Worm (Caenorhabditis elegans) whole organism, late embryonic: ENCODE data around the gene srj-5.

Experiments
- K02D7.2 ChIP-seq: sonication (generic microtip); optimal IDR thresholded peaks from 2 replicates; lab custom pipeline; 2017; ENCODE audit warnings: mild to moderate bottlenecking, missing genetic modification characterization, missing compliant biosample characterization
- K09A11.1 ChIP-seq: sonication (generic microtip); optimal IDR thresholded peaks from 2 replicates; lab custom pipeline; 2017; ENCODE audit warnings: antibody characterized with exemption, mild to moderate bottlenecking, missing genetic modification characterization, missing compliant biosample characterization; ENCODE audit not compliant: insufficient read depth
- T23F11.4 ChIP-seq: fragments of 200-800 bp; sonication (Bioruptor generic); optimal IDR thresholded peaks from 2 replicates; lab custom pipeline; 2018; ENCODE audit warnings: mild to moderate bottlenecking, missing genetic modification characterization, missing compliant biosample characterization
- ahr-1 ChIP-seq: sonication (generic microtip); optimal IDR thresholded peaks from 2 replicates; lab custom pipeline; 2016; ENCODE audit warnings: missing genetic modification characterization, missing compliant biosample characterization
- ama-1 ChIP-seq: fragments of 150-350 bp; optimal IDR thresholded peaks from 2 replicates; lab custom pipeline; 2014
- ceh-30 ChIP-seq: fragments of 150-350 bp; optimal IDR thresholded peaks from 2 replicates; lab custom pipeline; 2014; ENCODE audit warnings: missing biosample characterization, missing genetic modification characterization
- ceh-31 ChIP-seq: sonication (generic microtip); optimal IDR thresholded peaks from 2 replicates; lab custom pipeline; 2016; ENCODE audit warnings: missing genetic modification characterization, missing compliant biosample characterization
- ceh-34 ChIP-seq: sonication (generic microtip); optimal IDR thresholded peaks from 2 replicates; lab custom pipeline; 2016; ENCODE audit warnings: mild to moderate bottlenecking, missing genetic modification characterization, missing compliant biosample characterization
- ceh-6 ChIP-seq: fragments of 200-800 bp; sonication (Bioruptor generic); optimal IDR thresholded peaks from 2 replicates; lab custom pipeline; 2018; ENCODE audit warnings: mild to moderate bottlenecking, missing genetic modification characterization, missing compliant biosample characterization
- ceh-9 ChIP-seq: sonication (generic microtip); optimal IDR thresholded peaks from 2 replicates; lab custom pipeline; 2016; ENCODE audit warnings: mild to moderate bottlenecking, missing genetic modification characterization, inconsistent platforms, missing compliant biosample characterization
- che-1 ChIP-seq: sonication (generic microtip); optimal IDR thresholded peaks from 2 replicates; lab custom pipeline; 2016; ENCODE audit warnings: mild to moderate bottlenecking, missing genetic modification characterization, missing compliant biosample characterization
- dmd-4 ChIP-seq: sonication (generic microtip); optimal IDR thresholded peaks from 2 replicates; lab custom pipeline; 2016; ENCODE audit warnings: borderline replicate concordance, missing genetic modification characterization, missing compliant biosample characterization
- dve-1 ChIP-seq: sonication (generic microtip); optimal IDR thresholded peaks from 2 replicates; lab custom pipeline; 2017; ENCODE audit warnings: antibody characterized with exemption, mild to moderate bottlenecking, missing genetic modification characterization, missing compliant biosample characterization
- elt-4 ChIP-seq: sonication (generic microtip); optimal IDR thresholded peaks from 2 replicates; lab custom pipeline; 2016; ENCODE audit warnings: missing genetic modification characterization, missing compliant biosample characterization
- ets-4 ChIP-seq: sonication (generic microtip); optimal IDR thresholded peaks from 2 replicates; lab custom pipeline; 2016; ENCODE audit warnings: missing genetic modification characterization, missing compliant biosample characterization
- eyg-1 ChIP-seq: sonication (generic microtip); optimal IDR thresholded peaks from 2 replicates; lab custom pipeline; 2016; ENCODE audit warnings: missing genotype, missing genetic modification characterization, missing compliant biosample characterization
- fax-1 ChIP-seq: sonication (generic microtip); optimal IDR thresholded peaks from 2 replicates; lab custom pipeline; 2016; ENCODE audit warnings: missing genotype, missing genetic modification characterization, missing compliant biosample characterization
- hlh-15 ChIP-seq: sonication (generic microtip); optimal IDR thresholded peaks from 2 replicates; lab custom pipeline; 2016; ENCODE audit warnings: missing genetic modification characterization, missing compliant biosample characterization
- hlh-30 ChIP-seq: sonication (generic microtip); optimal IDR thresholded peaks from 2 replicates; lab custom pipeline; 2017; ENCODE audit warnings: antibody characterized with exemption, missing genetic modification characterization, missing compliant biosample characterization; ENCODE audit not compliant: insufficient read depth
- hlh-6 ChIP-seq: sonication (generic microtip); optimal IDR thresholded peaks from 2 replicates; lab custom pipeline; 2016; ENCODE audit warnings: missing genotype, missing genetic modification characterization, missing compliant biosample characterization
- hlh-8 ChIP-seq: sonication (generic microtip); optimal IDR thresholded peaks from 2 replicates; lab custom pipeline; 2016; ENCODE audit warnings: missing genotype, missing genetic modification characterization, missing compliant biosample characterization
- lim-6 ChIP-seq: sonication (generic microtip); optimal IDR thresholded peaks from 2 replicates; lab custom pipeline; 2016; ENCODE audit warnings: missing genetic modification characterization, missing compliant biosample characterization
- lin-11 ChIP-seq: fragments of 200-800 bp; sonication (Bioruptor generic); optimal IDR thresholded peaks from 2 replicates; lab custom pipeline; 2018; ENCODE audit warnings: mild to moderate bottlenecking, missing genetic modification characterization, missing compliant biosample characterization
- madf-2 ChIP-seq: sonication (generic microtip); optimal IDR thresholded peaks from 2 replicates; lab custom pipeline; 2017; ENCODE audit warnings: missing genetic modification characterization, missing compliant biosample characterization
- mec-3 ChIP-seq: sonication (generic microtip); optimal IDR thresholded peaks from 2 replicates; lab custom pipeline; 2016; ENCODE audit warnings: borderline replicate concordance, missing genetic modification characterization, missing compliant biosample characterization
- nhr-232 ChIP-seq: sonication (generic microtip); optimal IDR thresholded peaks from 2 replicates; lab custom pipeline; 2016; ENCODE audit warnings: missing genetic modification characterization, missing compliant biosample characterization
- npax-4 ChIP-seq: sonication (generic microtip); optimal IDR thresholded peaks from 2 replicates; lab custom pipeline; 2016; ENCODE audit warnings: missing genetic modification characterization, missing compliant biosample characterization
- odd-2 ChIP-seq: sonication (generic microtip); optimal IDR thresholded peaks from 2 replicates; lab custom pipeline; 2017; ENCODE audit warnings: antibody characterized with exemption, mild to moderate bottlenecking, missing genetic modification characterization, missing compliant biosample characterization
- pax-1 ChIP-seq: fragments of 150-350 bp; optimal IDR thresholded peaks from 2 replicates; lab custom pipeline; 2014; ENCODE audit warnings: missing biosample characterization, missing genetic modification characterization
- pqm-1 ChIP-seq: sonication (generic microtip); optimal IDR thresholded peaks from 2 replicates; lab custom pipeline; 2016; ENCODE audit warnings: missing genetic modification characterization, missing compliant biosample characterization
- pros-1 ChIP-seq: fragments of 150-350 bp; optimal IDR thresholded peaks from 2 replicates; lab custom pipeline; 2014; ENCODE audit warnings: missing biosample characterization, missing genetic modification reagents, missing genetic modification characterization
- ref-2 ChIP-seq: sonication (generic microtip); optimal IDR thresholded peaks from 2 replicates; lab custom pipeline; 2016; ENCODE audit warnings: missing genetic modification characterization, missing compliant biosample characterization
- rnt-1 ChIP-seq: sonication (generic microtip); optimal IDR thresholded peaks from 2 replicates; lab custom pipeline; 2016; ENCODE audit warnings: missing genetic modification characterization, missing compliant biosample characterization
- sox-4 ChIP-seq: sonication (generic microtip); optimal IDR thresholded peaks from 2 replicates; lab custom pipeline; 2017; ENCODE audit warnings: mild to moderate bottlenecking, missing genetic modification characterization, inconsistent platforms, missing compliant biosample characterization
- syd-9 ChIP-seq: sonication (generic microtip); optimal IDR thresholded peaks from 2 replicates; lab custom pipeline; 2016; ENCODE audit warnings: mild to moderate bottlenecking, missing genetic modification characterization, moderate library complexity, missing compliant biosample characterization
- tbx-2 ChIP-seq: sonication (generic microtip); optimal IDR thresholded peaks from 2 replicates; lab custom pipeline; 2016; ENCODE audit warnings: missing genetic modification characterization, missing compliant biosample characterization
- tbx-7 ChIP-seq: sonication (generic microtip); optimal IDR thresholded peaks from 2 replicates; lab custom pipeline; 2016; ENCODE audit warnings: missing genotype, missing genetic modification characterization, missing compliant biosample characterization
- unc-42 ChIP-seq: sonication (generic microtip); optimal IDR thresholded peaks from 2 replicates; lab custom pipeline; 2016; ENCODE audit warnings: missing genotype, missing genetic modification characterization, missing compliant biosample characterization
- unc-86 ChIP-seq: sonication (generic microtip); optimal IDR thresholded peaks from 2 replicates; lab custom pipeline; 2016; ENCODE audit warnings: missing genetic modification characterization, missing compliant biosample characterization

srj-5 gene

ce11 chrV:674213-674612 lies 21.4 kb upstream of the srj-5 start, which contains the start of gene sru-25:
TSS of gene sru-25 (minus strand) at chrV:674313.
- no peak for TF ChIP-seq unc-42 (tag; lab: Kevin White, UChicago)
- TF ChIP-seq hlh-6 (tag; lab: Kevin White, UChicago) = no peak
- no peak for TF ChIP-seq lim-6 (tag; lab: Kevin White, UChicago)
- TF ChIP-seq odd-2 (tag; lab: Kevin White, UChicago) = no peak
- no peak for TF ChIP-seq hlh-15
- no peak for TF ChIP-seq ets-4
- no peak for TF ChIP-seq K02D7.2
- no peak for TF ChIP-seq syd-9 (tag; lab: Kevin White, UChicago)

ce11 chrV:671342-671741 lies 18.5 kb upstream of the srj-5 start, which contains the start of gene sru-24:
TSS of gene sru-24 (minus strand) at chrV:671442.
- no peak for TF ChIP-seq pqm-1 (tag; lab: Kevin White, UChicago)
- TF ChIP-seq npax-4 (tag; lab: Kevin White, UChicago) = no peak
- TF ChIP-seq ahr-1 = no peak
- TF ChIP-seq syd-9 (tag; lab: Kevin White, UChicago) = no peak
- TF ChIP-seq hlh-30 (tag; lab: Kevin White, UChicago) = no peak
- no peak for TF ChIP-seq nhr-232
- no peak for TF ChIP-seq dve-1
- no peak for TF ChIP-seq pros-1 (tag; lab: Kevin White, UChicago)
- no peak for TF ChIP-seq fax-1 (tag; lab: Kevin White, UChicago)
- TF ChIP-seq ceh-31 (tag; lab: Kevin White, UChicago) = no peak
- no peak for TF ChIP-seq unc-86
- TF ChIP-seq ceh-6 (GFP tag; lab: Kevin White, UChicago) = no peak
- no peak for TF ChIP-seq K09A11.1 (tag; lab: Kevin White, UChicago)
- no peak for TF ChIP-seq ref-2 (tag; lab: Kevin White, UChicago)
- TF ChIP-seq ceh-34 (tag; lab: Kevin White, UChicago) = no peak
- TF ChIP-seq lin-11 (tag; lab: Kevin White, UChicago) = no peak

ce11 chrV:667459-667858 lies 14.6 kb upstream of the srj-5 start, which contains the start of gene nhr-180:
TSS of gene nhr-180 (minus strand) at chrV:667510.
- TF ChIP-seq che-1 (no peak), elt-4 (tag; lab: Kevin White, UChicago) (no peak), ceh-34 (tag; lab: Kevin White, UChicago) (no peak), dve-1 (no peak), mec-3 (tag; lab: Kevin White, UChicago) (no peak), tbx-2 (no peak), tbx-7 (tag; lab: Kevin White, UChicago) (no peak), sox-4 (tag; lab: Kevin White, UChicago) (no peak), dmd-4 (no peak), eyg-1 (tag; lab: Kevin White, UChicago) (no peak), pax-1 (tag; lab: Kevin White, UChicago) (no peak), K02D7.2 (no peak), T23F11.4 (GFP tag; lab: Kevin White, UChicago) (no peak), odd-2 (tag; lab: Kevin White, UChicago) (no peak), ceh-30 (tag; lab: Kevin White, UChicago) (no peak)

- TF ChIP-seq mec-3 (tag; lab: Kevin White, UChicago) (no peak), madf-2 (tag; lab: Kevin White, UChicago) (no peak), dve-1 (no peak), fax-1 (tag; lab: Kevin White, UChicago) (no peak), hlh-30 (tag; lab: Kevin White, UChicago) (no peak), hlh-8 (tag; lab: Kevin White, UChicago) (no peak), nhr-232 (no peak), tbx-2 (no peak), lin-11 (tag; lab: Kevin White, UChicago) (no peak), syd-9 (tag; lab: Kevin White, UChicago) (no peak), ets-4 (no peak), ceh-9 (no peak), lim-6 (tag; lab: Kevin White, UChicago) (no peak), ama-1 (lab: Kevin White, UChicago) (no peak), rnt-1 (tag; lab: Kevin White, UChicago) (no peak), K09A11.1 (tag; lab: Kevin White, UChicago) (no peak)
These were observed 11.6 kb upstream of the srj-5 start, which contains the start of the genes F31F4.11 and srh-266 for ce11 chrV:664337-664847. TSS of gene F31F4.11 (minus strand) at chrV:664437. TSS of gene srh-266 (plus strand) at chrV:664797.
